Fruit fly (Drosophila melanogaster) ovary, adult (tissue): ENCODE results near the gene Vps4.

Experiments used
- CG17801 ChIP-seq: fragments of 200-800 bp; optimal IDR thresholded peaks from 2 replicates; lab custom pipeline; 2019; ENCODE audit warnings: missing biosample characterization, mild to moderate bottlenecking, missing genetic modification characterization, moderate library complexity; ENCODE audit not compliant: partially characterized antibody

Gene Vps4

dm6 chrX:17907184-17908006 is at the start of gene Vps4, which contains the start of gene CG7772:
Gene Vps4 (plus strand): TSS chrX:17907692.
Gene CG7772 (minus strand): TSS chrX:17907261.
- TF ChIP-seq CG17801: peak; percentile 19

DNA sequence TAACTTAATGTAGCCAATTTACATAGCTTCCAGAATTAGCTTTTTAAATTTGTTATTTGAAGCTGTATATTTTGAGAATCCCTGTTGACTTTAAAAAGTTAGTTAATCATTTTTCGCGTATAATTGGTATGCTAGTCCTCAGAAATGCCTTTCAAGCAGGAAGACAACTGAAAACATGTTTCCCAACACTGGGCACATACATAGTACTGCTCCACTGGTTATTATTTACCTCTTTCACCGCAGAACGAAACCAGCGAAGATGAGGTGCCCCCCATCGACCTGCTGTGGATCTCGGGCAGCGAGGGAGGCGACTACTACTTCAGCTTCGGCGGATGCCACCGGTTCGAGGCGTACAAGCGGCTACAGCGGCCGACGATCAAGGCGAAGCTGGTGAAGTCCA is 49.7 kb upstream of the Vps4 start:
- TF ChIP-seq CG17801: no peak

DNA sequence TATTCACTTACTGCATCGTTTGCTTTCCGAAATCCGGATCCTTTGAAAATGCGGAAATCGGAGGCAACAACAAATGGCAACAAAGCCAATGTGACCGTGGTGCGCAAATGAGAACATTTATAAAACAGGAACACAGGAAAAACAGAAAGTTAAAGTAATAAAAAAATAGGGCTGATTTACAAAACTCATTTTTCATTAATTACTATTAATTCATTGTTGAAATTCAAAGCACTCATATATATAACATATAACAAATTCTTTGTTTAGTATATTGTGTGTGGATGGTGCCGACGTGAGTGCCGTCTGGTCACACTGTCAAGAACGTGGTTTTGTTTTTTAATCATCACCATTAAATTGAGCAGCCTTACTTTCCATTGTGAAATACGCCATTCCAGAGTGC is 46.8 kb upstream of the Vps4 start, which contains the start of the genes Arp8 and CG6769:
Gene Arp8 (minus strand): TSS at position 90 of the 400 bp plus-strand sequence.
Gene CG6769 (plus strand): TSS at position 292 of the 400 bp plus-strand sequence.
- peak; percentile 54 for TF ChIP-seq CG17801

DNA sequence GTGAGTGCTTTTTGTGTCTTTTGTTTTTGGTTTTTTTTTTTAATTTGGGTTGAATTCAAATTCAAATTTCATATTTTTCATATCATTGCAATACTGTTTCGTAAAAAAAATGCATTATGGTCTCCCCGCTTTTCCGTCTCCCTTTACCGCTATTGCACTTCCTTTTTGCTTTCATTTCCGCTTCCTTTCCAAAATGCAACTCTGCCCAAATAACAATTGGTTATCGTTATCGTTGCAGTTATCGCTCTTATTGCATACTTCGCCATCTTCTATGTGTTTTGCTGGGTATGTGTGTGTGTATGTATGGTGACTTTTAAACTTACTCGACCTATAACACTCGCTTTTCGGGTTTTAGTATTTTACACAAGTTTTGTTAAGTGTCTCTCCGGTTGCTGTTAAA is 42.4 kb upstream of the Vps4 start:
- TF ChIP-seq CG17801: no peak

DNA sequence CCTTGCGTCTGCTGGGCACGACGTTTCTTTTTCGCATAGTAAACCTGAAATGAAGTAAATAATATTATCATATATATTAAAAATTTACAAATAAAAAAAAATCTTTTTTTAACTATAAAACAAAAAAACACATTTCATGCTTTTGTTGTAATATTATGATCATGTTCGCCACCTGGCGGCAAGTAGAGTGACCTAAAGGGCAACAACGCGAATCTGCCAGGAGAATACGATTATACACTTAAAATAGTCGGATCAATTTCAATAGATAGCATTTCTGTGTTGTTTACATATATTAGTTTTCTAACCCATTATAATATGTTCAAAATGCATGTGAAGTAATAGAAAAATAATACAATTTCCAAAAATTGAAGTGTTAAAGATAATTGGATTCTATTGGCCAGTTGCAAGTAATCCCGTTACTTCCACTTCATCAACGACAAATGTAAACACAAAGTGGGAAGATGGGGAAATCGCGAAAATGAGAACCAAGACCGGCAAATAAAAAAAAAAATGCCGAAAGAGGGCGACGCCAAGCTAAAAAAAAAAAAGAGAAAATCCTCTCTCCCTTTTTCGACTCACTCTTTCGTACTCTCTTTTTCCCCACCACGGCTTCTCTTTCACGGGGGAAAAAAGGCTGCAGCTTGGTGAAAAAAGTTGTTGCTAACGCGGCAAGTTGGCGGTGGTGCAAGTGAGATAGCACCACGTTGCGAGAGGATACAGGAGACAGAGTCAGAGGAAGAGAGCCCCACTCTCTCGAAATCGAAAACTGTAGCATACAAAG is 36.7 kb upstream of the Vps4 start:
- TF ChIP-seq CG17801: no peak

DNA sequence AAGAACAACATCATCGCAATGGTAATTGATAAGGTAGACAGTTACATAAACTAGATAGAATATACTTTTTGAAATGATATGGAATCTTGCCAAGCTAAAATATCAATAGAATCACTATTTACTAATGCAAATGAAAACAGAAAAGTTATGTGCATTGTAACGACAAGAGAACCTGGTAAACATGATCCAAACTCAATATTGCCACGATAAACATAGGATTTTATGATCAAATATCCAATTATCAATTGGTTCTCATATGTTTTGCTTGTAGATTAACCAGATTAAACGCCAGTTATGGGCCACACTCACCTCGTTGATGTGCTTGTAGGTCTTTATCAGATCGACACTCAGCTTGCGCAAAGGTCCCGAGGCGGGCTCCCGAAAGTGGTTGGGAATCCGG is 35.2 kb upstream of the Vps4 start:
- no peak for TF ChIP-seq CG17801

DNA sequence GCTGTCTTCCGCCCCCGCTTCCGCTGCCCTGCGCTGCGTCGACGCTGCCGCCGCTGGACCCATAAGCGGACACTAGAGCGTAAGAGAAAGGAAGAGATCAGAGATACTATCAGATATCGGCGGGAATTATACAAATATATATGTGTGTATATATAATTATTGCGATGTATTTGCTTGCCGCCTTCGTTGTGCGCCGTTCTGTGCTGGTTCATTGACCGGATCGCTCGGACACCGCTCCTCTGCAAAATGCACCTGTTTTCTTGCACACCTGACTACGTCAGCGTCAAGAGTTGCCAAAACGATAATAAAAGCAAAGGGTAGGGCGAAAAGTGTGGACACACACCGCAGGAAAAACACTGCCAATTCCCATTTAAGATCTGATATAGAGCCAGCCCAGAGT is 34.2 kb upstream of the Vps4 start:
- no peak for TF ChIP-seq CG17801

- no peak for TF ChIP-seq CG17801
These were observed 32.4 kb upstream of the Vps4 start for dm6 chrX:17875014-17875589.

DNA sequence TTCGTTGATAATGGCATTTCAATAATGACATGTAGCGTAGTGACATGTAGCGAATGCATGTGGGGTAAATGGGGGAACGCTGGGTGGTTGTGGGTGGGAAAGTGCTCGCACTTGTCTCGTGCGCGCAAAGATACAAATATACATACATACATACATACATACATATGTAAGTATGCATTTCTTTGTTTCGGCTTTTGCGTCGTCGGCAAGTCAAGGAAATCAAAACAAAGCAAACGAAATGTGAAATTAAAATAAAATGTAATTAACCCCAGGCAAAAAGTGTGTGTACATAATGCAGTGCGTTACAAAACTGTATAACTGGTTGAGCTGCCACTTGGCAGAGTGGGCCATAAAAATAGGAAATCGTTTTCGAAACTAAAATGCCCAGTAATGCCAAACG is 31.8 kb upstream of the Vps4 start:
- TF ChIP-seq CG17801: no peak

DNA sequence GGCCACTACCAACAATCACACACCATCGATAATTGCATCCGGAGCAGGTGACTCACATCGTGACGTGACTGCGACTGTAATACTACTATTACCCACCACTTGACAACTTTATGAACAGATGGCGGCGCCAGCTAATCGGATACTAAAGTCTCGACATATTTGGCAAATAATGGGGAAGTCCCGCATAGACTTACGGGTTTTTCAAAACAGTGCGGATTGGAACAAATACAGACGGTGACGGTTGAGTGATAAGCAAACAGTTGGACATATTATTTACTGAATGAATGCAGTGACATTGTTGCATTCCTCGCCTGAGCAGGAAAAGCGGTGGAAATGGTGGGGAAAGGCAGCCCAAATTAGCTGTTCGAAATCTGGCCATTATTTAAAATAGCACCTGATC is 31.0 kb upstream of the Vps4 start:
- no peak for TF ChIP-seq CG17801

dm6 chrX:17877974-17878373 is 29.5 kb upstream of the Vps4 start:
- TF ChIP-seq CG17801: no peak

DNA sequence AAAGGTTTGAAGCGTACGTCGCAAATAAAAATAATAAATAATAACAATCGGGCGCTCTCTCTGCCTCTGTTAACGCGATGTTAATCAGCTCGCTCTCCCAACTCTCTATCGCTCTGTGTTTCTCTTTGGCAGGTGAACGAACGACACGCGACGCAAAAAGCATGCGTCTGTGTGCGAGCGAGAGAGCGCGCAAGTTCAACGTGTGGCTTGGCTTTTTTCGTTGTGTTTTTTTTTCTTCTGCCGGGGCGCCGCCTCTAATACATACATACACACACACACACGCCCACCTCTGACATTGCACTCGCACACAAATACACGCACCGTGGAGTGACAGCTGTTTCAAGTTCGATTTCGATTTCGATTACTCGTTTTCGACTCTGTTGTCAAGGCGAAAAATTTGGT is 28.9 kb upstream of the Vps4 start:
- no peak for TF ChIP-seq CG17801

DNA sequence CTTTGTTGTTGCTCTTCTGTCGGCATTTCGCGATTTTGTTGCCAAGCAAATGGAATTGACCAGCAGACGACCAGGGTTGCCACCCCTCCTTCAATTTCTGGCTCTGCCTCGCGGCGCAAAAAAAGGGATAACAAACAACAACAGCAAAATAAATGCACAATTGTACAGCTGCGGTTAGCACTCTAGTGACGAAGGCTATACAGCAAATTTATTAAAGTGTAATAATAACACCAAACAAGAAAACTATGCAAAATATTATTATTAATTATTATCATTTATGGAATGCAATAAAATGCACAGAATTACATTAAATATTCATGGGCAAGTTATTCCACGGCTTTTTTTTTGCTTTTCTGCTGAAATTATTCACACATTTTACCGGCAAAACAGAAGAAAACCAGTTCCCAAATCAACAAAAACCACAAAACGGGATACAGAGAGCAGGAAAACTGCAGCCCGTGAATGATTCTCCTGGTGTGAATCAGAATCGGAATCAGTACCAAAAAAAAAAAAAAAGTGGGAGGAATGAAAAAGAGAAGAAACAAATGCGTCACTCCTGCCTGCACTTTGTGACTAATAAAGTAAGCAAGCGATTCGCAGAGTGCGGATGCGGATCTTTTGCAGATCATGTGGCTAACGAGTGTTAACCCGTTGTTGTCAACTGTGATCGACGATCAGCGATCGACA is 28.1 kb upstream of the Vps4 start:
- no peak for TF ChIP-seq CG17801

DNA sequence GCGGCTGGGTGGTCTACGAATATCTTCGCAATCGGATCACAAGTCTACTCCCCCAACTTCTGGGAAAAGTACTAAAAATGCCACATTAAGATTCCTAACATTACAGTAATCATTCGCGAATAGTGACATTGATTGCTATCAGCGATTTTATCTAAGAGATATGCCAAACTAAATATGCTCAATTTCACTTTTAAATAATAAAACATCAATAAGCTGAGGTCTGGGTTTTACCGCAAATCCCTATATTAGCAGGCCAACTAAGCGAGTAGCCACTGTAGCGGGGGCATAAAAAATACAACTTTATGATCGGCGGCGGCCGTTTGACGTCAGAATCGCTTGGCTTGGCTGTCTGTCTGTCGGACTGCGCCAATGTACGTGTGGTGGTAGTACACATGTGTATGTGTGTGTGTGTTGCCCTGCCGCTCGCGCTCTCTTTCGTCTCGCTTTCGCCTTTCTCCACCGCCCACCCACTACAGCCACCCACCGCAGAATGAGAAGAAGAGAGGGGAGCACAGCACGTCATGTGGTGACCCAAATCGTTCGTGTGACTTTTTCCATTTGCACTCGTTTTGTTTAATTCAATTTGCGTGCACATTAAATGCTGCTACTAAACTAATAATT is 27.1 kb upstream of the Vps4 start:
- TF ChIP-seq CG17801: peak; percentile 92

DNA sequence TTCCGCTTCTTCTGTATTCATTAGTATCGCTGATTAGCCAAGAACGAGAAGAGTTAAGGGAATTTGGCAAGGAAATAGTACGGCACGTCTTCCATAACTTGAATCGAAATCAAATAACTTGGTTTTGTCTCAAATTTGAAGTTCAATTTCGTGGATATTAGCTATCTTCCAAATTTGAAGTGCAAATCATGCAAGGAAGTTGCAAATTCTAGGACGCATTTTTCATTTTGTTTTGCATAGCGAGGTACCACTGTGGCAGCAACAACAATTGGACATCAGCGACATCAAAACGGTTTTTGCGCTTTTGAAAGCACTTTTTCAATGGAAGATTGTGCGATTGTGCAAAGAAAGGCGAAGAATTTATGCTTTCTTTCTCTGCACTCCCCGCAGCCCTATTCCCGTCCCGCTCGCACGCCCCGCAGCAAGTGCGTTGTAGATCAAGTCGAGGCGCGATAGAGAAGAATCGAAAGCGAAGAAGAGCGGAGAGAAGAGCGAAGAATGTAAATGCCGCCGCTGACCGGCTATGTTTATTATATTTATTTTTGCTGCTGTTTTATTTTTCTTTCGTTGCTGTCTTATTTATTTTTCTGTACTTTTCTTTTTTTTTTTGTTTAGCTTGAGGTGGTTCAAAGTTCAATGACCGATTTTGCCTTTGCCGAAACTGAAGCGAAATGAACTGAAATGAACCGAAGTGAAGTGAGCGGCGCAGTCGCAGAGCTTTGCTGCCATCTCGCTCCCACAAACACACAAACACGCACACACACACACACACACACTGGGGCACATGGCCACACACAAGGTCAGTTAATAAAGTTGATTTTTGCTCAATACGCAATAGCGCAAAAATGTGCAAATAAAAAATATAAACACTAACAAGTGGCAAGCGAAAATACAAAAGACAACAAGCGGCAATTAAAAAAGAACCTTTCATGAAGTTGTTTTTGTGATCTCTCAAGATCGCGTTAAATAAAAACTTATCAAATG is 26.1 kb upstream of the Vps4 start:
- TF ChIP-seq CG17801: peak; percentile 74
